Worm (Caenorhabditis elegans): Measurements from ENCODE around the gene F46B6.6.

- TF ChIP-seq T22C8.4 (GFP tag; IDR thresholded peaks at IDR 0.05) (no peak), med-1 (GFP tag; optimal IDR thresholded peaks at IDR 0.05; ENCODE audit: insufficient read depth) (no peak), ztf-29 (GFP tag; IDR thresholded peaks at IDR 0.05) (no peak), flt-1 (GFP tag; IDR thresholded peaks at IDR 0.05) (no peak)
Measured at ce11 chrV:9739402-9739801, 47.3 kb downstream of the F46B6.6 start, which contains the start of gene marc-1.

Measured in whole organism, midembryonic.